Worm (Caenorhabditis elegans) whole organism, mixed stage, embryonic: ENCODE data around the gene F35H12.1.

Experiments used
- bed-3 ChIP-seq: fragments of 200-800 bp; sonication (Bioruptor generic); optimal IDR thresholded peaks from 3 replicates; lab custom pipeline; 2018; ENCODE audit warnings: mild to moderate bottlenecking, missing genetic modification characterization, moderate library complexity, missing compliant biosample characterization
- blmp-1 ChIP-seq: fragments of 150-350 bp; optimal IDR thresholded peaks from 2 replicates; lab custom pipeline; 2014; ENCODE audit warnings: missing biosample characterization, missing genetic modification characterization
- ceh-39 ChIP-seq: fragments of 150-350 bp; optimal IDR thresholded peaks from 2 replicates; lab custom pipeline; 2014; ENCODE audit warnings: missing biosample characterization, missing genetic modification characterization
- ceh-43 ChIP-seq: fragments of 200-800 bp; sonication (Bioruptor generic); optimal IDR thresholded peaks from 2 replicates; lab custom pipeline; 2018; ENCODE audit warnings: mild to moderate bottlenecking, missing genetic modification characterization, moderate library complexity, missing compliant biosample characterization
- ceh-83 ChIP-seq: fragments of 200-800 bp; sonication (Bioruptor generic); optimal IDR thresholded peaks from 2 replicates; lab custom pipeline; 2018; ENCODE audit warnings: mild to moderate bottlenecking, missing genetic modification characterization, missing compliant biosample characterization
- ces-1 ChIP-seq: fragments of 150-350 bp; optimal IDR thresholded peaks from 2 replicates; lab custom pipeline; 2014; ENCODE audit warnings: missing biosample characterization, missing genetic modification reagents, missing genetic modification characterization
- cnd-1 ChIP-seq: fragments of 200-800 bp; sonication (Bioruptor generic); optimal IDR thresholded peaks from 2 replicates; lab custom pipeline; 2018; ENCODE audit warnings: mild to moderate bottlenecking, missing genetic modification characterization, missing compliant biosample characterization
- drap-1 ChIP-seq: fragments of 200-800 bp; sonication (Bioruptor generic); optimal IDR thresholded peaks from 3 replicates; lab custom pipeline; 2018; ENCODE audit warnings: mild to moderate bottlenecking, missing genetic modification characterization, missing compliant biosample characterization
- elt-1 ChIP-seq: sonication (generic microtip); optimal IDR thresholded peaks from 2 replicates; lab custom pipeline; 2017; ENCODE audit warnings: missing genetic modification characterization, mild to moderate bottlenecking, missing compliant biosample characterization, antibody characterized with exemption, moderate library complexity, borderline replicate concordance; ENCODE audit not compliant: insufficient read depth
- elt-3 ChIP-seq: fragments of 150-350 bp; optimal IDR thresholded peaks from 2 replicates; lab custom pipeline; 2014; ENCODE audit warnings: missing biosample characterization, missing genetic modification characterization
- flh-1 ChIP-seq: fragments of 200-800 bp; sonication (Bioruptor generic); optimal IDR thresholded peaks from 2 replicates; lab custom pipeline; 2018; ENCODE audit warnings: mild to moderate bottlenecking, missing genetic modification characterization, moderate library complexity, missing compliant biosample characterization
- ham-2 ChIP-seq: fragments of 200-800 bp; sonication (Bioruptor generic); optimal IDR thresholded peaks from 2 replicates; lab custom pipeline; 2018; ENCODE audit warnings: mild to moderate bottlenecking, missing genetic modification characterization, missing compliant biosample characterization
- hlh-1 ChIP-seq: fragments of 150-350 bp; optimal IDR thresholded peaks from 2 replicates; lab custom pipeline; 2014; ENCODE audit warnings: missing biosample characterization, missing genetic modification reagents, missing genetic modification characterization
- lin-13 ChIP-seq: fragments of 150-350 bp; optimal IDR thresholded peaks from 2 replicates; lab custom pipeline; 2014; ENCODE audit warnings: missing biosample characterization, missing genetic modification characterization
- mab-5 ChIP-seq: fragments of 150-350 bp; optimal IDR thresholded peaks from 2 replicates; lab custom pipeline; 2014; ENCODE audit warnings: missing biosample characterization, missing genetic modification characterization
- mep-1 ChIP-seq: fragments of 150-350 bp; optimal IDR thresholded peaks from 2 replicates; lab custom pipeline; 2017; ENCODE audit warnings: missing biosample characterization, missing genetic modification reagents, missing genetic modification characterization, inconsistent platforms
- mls-2 ChIP-seq: sonication (generic microtip); optimal IDR thresholded peaks from 2 replicates; lab custom pipeline; 2016; ENCODE audit warnings: mild to moderate bottlenecking, missing genetic modification characterization, moderate library complexity, missing compliant biosample characterization
- nhr-12 ChIP-seq: fragments of 150-350 bp; optimal IDR thresholded peaks from 2 replicates; lab custom pipeline; 2014; ENCODE audit warnings: missing biosample characterization, missing genetic modification characterization
- nhr-2 ChIP-seq: fragments of 150-350 bp; optimal IDR thresholded peaks from 2 replicates; lab custom pipeline; 2014; ENCODE audit warnings: missing biosample characterization, missing genetic modification characterization
- nhr-237 ChIP-seq: fragments of 150-350 bp; optimal IDR thresholded peaks from 2 replicates; lab custom pipeline; 2014; ENCODE audit warnings: missing biosample characterization, missing genetic modification characterization
- nhr-28 ChIP-seq: fragments of 150-350 bp; optimal IDR thresholded peaks from 2 replicates; lab custom pipeline; 2014; ENCODE audit warnings: missing biosample characterization, missing genetic modification characterization
- nhr-76 ChIP-seq: sonication (generic microtip); optimal IDR thresholded peaks from 2 replicates; lab custom pipeline; 2017; ENCODE audit warnings: missing biosample characterization, missing genetic modification characterization
- sptf-1 ChIP-seq: sonication (generic microtip); optimal IDR thresholded peaks from 2 replicates; lab custom pipeline; 2017; ENCODE audit warnings: mild to moderate bottlenecking, missing genetic modification characterization, moderate library complexity, missing compliant biosample characterization
- unc-120 ChIP-seq: sonication (generic microtip); optimal IDR thresholded peaks from 2 replicates; lab custom pipeline; 2017; ENCODE audit warnings: missing genetic modification characterization, missing compliant biosample characterization; ENCODE audit not compliant: poor library complexity, severe bottlenecking
- unc-39 ChIP-seq: fragments of 150-350 bp; optimal IDR thresholded peaks from 2 replicates; lab custom pipeline; 2014; ENCODE audit warnings: missing biosample characterization, missing genetic modification characterization
- unc-62 ChIP-seq: fragments of 150-350 bp; optimal IDR thresholded peaks from 2 replicates; lab custom pipeline; 2014; ENCODE audit warnings: missing biosample characterization, missing genetic modification reagents, missing genetic modification characterization
- zip-8 ChIP-seq: fragments of 150-350 bp; optimal IDR thresholded peaks from 2 replicates; lab custom pipeline; 2014; ENCODE audit warnings: missing biosample characterization, missing genetic modification characterization
- ztf-11 ChIP-seq: fragments of 150-350 bp; optimal IDR thresholded peaks from 2 replicates; lab custom pipeline; 2014; ENCODE audit warnings: missing biosample characterization, missing genetic modification characterization

The F35H12.1 gene

ce11 chrX:933504-933903, at the start of gene F35H12.1:
Gene F35H12.1, plus strand, starts transcription at chrX:933804.
- TF ChIP-seq elt-3 (tag; lab: Kevin White, UChicago): no peak
- TF ChIP-seq mls-2: no peak
- TF ChIP-seq ceh-43: no peak
- no peak for TF ChIP-seq unc-62
- TF ChIP-seq unc-39 (tag; lab: Kevin White, UChicago): no peak
- no peak for TF ChIP-seq ceh-39 (tag; lab: Kevin White, UChicago)
- no peak for TF ChIP-seq ztf-11 (tag; lab: Kevin White, UChicago)
- TF ChIP-seq nhr-28 (tag; lab: Kevin White, UChicago): no peak
- TF ChIP-seq ces-1 (GFP tag; lab: Kevin White, UChicago): no peak
- no peak for TF ChIP-seq unc-120 (tag; lab: Kevin White, UChicago)
- no peak for TF ChIP-seq blmp-1
- TF ChIP-seq drap-1 (GFP tag; lab: Kevin White, UChicago): no peak
- TF ChIP-seq cnd-1: no peak
- no peak for TF ChIP-seq ceh-83
- TF ChIP-seq nhr-76 (tag; lab: Kevin White, UChicago): no peak
- TF ChIP-seq lin-13 (tag; lab: Kevin White, UChicago): no peak
- TF ChIP-seq ham-2 (GFP tag; lab: Kevin White, UChicago): no peak
- TF ChIP-seq mab-5 (tag; lab: Kevin White, UChicago): no peak
- TF ChIP-seq nhr-237: no peak

ce11 chrX:888294-888693, 45.3 kb upstream of the F35H12.1 start, which contains the start of gene mam-1:
Gene mam-1, minus strand, starts transcription at chrX:888394.
- TF ChIP-seq bed-3 (GFP tag; lab: Kevin White, UChicago): no peak
- TF ChIP-seq elt-1 (tag; lab: Kevin White, UChicago): no peak

DNA sequence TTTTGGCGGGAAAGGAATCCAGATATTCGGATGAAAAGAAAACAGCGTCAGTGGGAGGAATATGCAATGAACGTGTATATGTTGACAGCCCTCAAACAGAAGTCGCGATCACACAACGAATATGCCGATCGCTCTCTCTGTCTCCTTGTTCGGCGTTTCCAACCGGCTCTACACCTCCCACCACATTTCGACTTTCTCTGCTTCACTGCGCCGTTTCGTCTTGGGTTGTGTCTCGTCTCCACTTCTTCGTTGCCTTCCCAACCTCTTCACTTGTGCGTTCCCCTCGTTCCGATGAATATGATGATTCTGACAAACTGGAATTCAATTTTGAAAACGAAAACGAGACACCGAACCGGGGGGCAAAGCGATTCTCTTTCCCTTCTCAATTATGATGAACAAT, 35.7 kb upstream of the F35H12.1 start, which contains the start of gene mab-7:
Gene mab-7 (minus strand): TSS at position 101 of the 400 bp plus-strand sequence.
- TF ChIP-seq sptf-1: no peak
- TF ChIP-seq ceh-83: no peak
- no peak for TF ChIP-seq unc-62
- TF ChIP-seq elt-3 (tag; lab: Kevin White, UChicago): no peak
- TF ChIP-seq ceh-43: no peak
- no peak for TF ChIP-seq drap-1 (GFP tag; lab: Kevin White, UChicago)
- TF ChIP-seq ztf-11 (tag; lab: Kevin White, UChicago): no peak
- TF ChIP-seq cnd-1: no peak
- no peak for TF ChIP-seq nhr-2 (tag; lab: Kevin White, UChicago)
- no peak for TF ChIP-seq zip-8 (tag; lab: Kevin White, UChicago)
- no peak for TF ChIP-seq unc-120 (tag; lab: Kevin White, UChicago)
- no peak for TF ChIP-seq elt-1 (tag; lab: Kevin White, UChicago)
- TF ChIP-seq bed-3 (GFP tag; lab: Kevin White, UChicago): no peak
- no peak for TF ChIP-seq nhr-76 (tag; lab: Kevin White, UChicago)
- TF ChIP-seq nhr-12: no peak
- no peak for TF ChIP-seq lin-13 (tag; lab: Kevin White, UChicago)
- TF ChIP-seq, all 35 proteins: peak for 0

DNA sequence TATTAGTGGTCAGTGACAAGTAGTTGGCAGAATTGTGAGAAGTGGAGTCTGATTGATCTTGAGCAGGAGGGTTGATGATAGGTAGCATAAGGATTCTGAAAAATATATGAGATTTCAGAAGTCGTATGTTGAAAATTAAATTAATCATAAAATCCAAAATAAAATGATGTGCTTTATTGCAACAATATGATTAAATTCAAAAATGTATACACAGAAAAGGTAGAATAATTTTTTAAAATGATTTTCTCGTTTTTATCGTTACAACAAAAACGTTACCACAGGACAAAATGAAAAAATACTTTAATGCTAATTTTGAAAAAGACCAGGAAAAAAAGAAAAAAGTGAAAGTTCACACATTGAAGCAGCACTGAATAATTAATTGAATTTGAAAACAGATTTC, 31.1 kb upstream of the F35H12.1 start, which contains the start of gene ZC13.10:
Gene ZC13.10 (minus strand): TSS at position 101 of the 400 bp plus-strand sequence.
- no peak for TF ChIP-seq elt-1 (tag; lab: Kevin White, UChicago)
- no peak for TF ChIP-seq nhr-2 (tag; lab: Kevin White, UChicago)
- TF ChIP-seq nhr-28 (tag; lab: Kevin White, UChicago): no peak
- TF ChIP-seq unc-39 (tag; lab: Kevin White, UChicago): no peak
- TF ChIP-seq nhr-12: no peak
- no peak for TF ChIP-seq ceh-83
- no peak for TF ChIP-seq ztf-11 (tag; lab: Kevin White, UChicago)
- TF ChIP-seq ces-1 (GFP tag; lab: Kevin White, UChicago): no peak
- TF ChIP-seq unc-120 (tag; lab: Kevin White, UChicago): no peak
- TF ChIP-seq nhr-76 (tag; lab: Kevin White, UChicago): no peak
- TF ChIP-seq bed-3 (GFP tag; lab: Kevin White, UChicago): no peak
- no peak for TF ChIP-seq ceh-43
- no peak for TF ChIP-seq hlh-1
- TF ChIP-seq ham-2 (GFP tag; lab: Kevin White, UChicago): no peak
- TF ChIP-seq drap-1 (GFP tag; lab: Kevin White, UChicago): no peak
- no peak for TF ChIP-seq cnd-1
- TF ChIP-seq zip-8 (tag; lab: Kevin White, UChicago): no peak
- TF ChIP-seq flh-1 (GFP tag; lab: Kevin White, UChicago): no peak
- TF ChIP-seq, all 35 proteins: peak for 0

ce11 chrX:910337-910736, 23.3 kb upstream of the F35H12.1 start:
- TF ChIP-seq nhr-28 (tag; lab: Kevin White, UChicago): no peak
- TF ChIP-seq nhr-237: no peak
- no peak for TF ChIP-seq bed-3 (GFP tag; lab: Kevin White, UChicago)
- no peak for TF ChIP-seq ces-1 (GFP tag; lab: Kevin White, UChicago)
- TF ChIP-seq hlh-1: no peak
- TF ChIP-seq elt-3 (tag; lab: Kevin White, UChicago): no peak
- TF ChIP-seq ceh-43: no peak
- no peak for TF ChIP-seq ceh-39 (tag; lab: Kevin White, UChicago)
- TF ChIP-seq unc-120 (tag; lab: Kevin White, UChicago): no peak
- no peak for TF ChIP-seq ztf-11 (tag; lab: Kevin White, UChicago)
- no peak for TF ChIP-seq mep-1 (tag; lab: Kevin White, UChicago)
- TF ChIP-seq mls-2: no peak
- TF ChIP-seq, all 35 proteins: peak for 0
